Worm (Caenorhabditis elegans) whole organism, late embryonic: Measurements from ENCODE around the gene F59E11.6.

Source experiments
- pax-1 ChIP-seq: fragments of 150-350 bp; optimal IDR thresholded peaks from 2 replicates; lab custom pipeline; 2014; ENCODE audit warnings: missing biosample characterization, missing genetic modification characterization
- pqm-1 ChIP-seq: sonication (generic microtip); optimal IDR thresholded peaks from 2 replicates; lab custom pipeline; 2016; ENCODE audit warnings: missing genetic modification characterization, missing compliant biosample characterization
- sdc-2 ChIP-seq: sonication (generic microtip); optimal IDR thresholded peaks from 2 replicates; lab custom pipeline; 2016; ENCODE audit warnings: missing genotype, missing genetic modification characterization, missing compliant biosample characterization

ce11 chrV:8994272-8994671 is 2.7 kb downstream of the F59E11.6 start:
- TF ChIP-seq pax-1 (no peak), pqm-1 (tag; lab: Kevin White, UChicago) (no peak), sdc-2 (tag; lab: Kevin White, UChicago) (no peak)
